Worm (Caenorhabditis elegans): Measurements from ENCODE around the gene K05B2.2.

DNA sequence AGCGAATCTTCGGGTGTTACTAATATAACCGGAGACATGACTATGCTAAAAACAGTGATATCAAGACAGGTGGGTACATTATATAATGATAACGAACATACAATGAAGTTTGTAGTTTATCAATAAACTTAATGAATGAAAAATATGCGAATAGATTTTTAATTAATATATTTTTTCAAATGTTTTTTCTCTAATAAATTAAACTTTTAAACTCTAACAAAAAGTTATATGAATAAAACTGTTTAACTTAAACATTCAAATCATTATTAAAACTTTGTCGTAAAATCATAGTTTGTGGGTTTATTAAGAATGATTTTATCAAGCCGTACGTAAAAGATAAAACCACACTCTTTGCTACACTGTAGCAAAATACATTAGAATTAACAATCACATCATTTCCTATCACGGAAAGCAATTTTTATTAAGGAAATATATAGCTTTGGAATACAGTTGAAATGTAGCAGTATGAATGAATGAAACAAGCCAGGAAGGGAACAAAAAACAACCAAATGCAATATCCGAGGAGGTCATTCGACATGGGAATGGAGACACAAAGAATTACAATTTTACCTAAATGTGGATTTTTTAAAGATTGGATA, 15.2 kb downstream of the K05B2.2 start, which contains the start of gene K05B2.4:
- TF ChIP-seq dpl-1 (GFP tag; optimal IDR thresholded peaks at IDR 0.05) (no peak), mep-1 (tag; optimal IDR thresholded peaks at IDR 0.05) (no peak), jun-1 (tag; optimal IDR thresholded peaks at IDR 0.05) (no peak), unc-62 (GFP tag; optimal IDR thresholded peaks at IDR 0.05) (no peak), unc-86 (tag; optimal IDR thresholded peaks at IDR 0.05) (no peak), unc-130 (tag; optimal IDR thresholded peaks at IDR 0.05) (no peak), rnt-1 (tag; optimal IDR thresholded peaks at IDR 0.05) (no peak), ces-1 (GFP tag; optimal IDR thresholded peaks at IDR 0.05) (no peak), lin-15B (tag; optimal IDR thresholded peaks at IDR 0.05) (no peak), elt-3 (tag; optimal IDR thresholded peaks at IDR 0.05) (no peak)

All from whole organism, L1 larva.